Fruit fly (Drosophila melanogaster) whole organism, embryonic: ENCODE measurements around the gene CG9483.

ENCODE experiments used
- CG10366 ChIP-seq: fragments of 200-800 bp; sonication (Bioruptor generic); IDR thresholded peaks from 2 replicates; pipeline ENCODE4 v1.3.6; 2022; ENCODE audit warnings: missing biosample characterization, missing genetic modification characterization
- CG11723 ChIP-seq: fragments of 200-800 bp; sonication (Bioruptor generic); optimal IDR thresholded peaks from 2 replicates; lab custom pipeline; 2017; ENCODE audit warnings: missing biosample characterization, mild to moderate bottlenecking, missing genetic modification characterization
- CG12299 ChIP-seq: fragments of 200-800 bp; sonication (Bioruptor generic); optimal IDR thresholded peaks from 2 replicates; lab custom pipeline; 2018; ENCODE audit warnings: missing biosample characterization, mild to moderate bottlenecking, missing genetic modification characterization
- CG13775 ChIP-seq: fragments of 200-800 bp; sonication (Bioruptor generic); optimal IDR thresholded peaks from 3 replicates; lab custom pipeline; 2017; ENCODE audit warnings: missing biosample characterization, mild to moderate bottlenecking, missing genetic modification characterization
- CG14860 ChIP-seq: fragments of 200-800 bp; sonication (Bioruptor generic); IDR thresholded peaks from 3 replicates; pipeline ENCODE4 v1.3.6; 2022; ENCODE audit warnings: missing biosample characterization, missing genetic modification characterization; ENCODE audit not compliant: partially characterized antibody
- CG15479 ChIP-seq: fragments of 200-800 bp; sonication (Bioruptor generic); optimal IDR thresholded peaks from 3 replicates; lab custom pipeline; 2019; ENCODE audit warnings: missing biosample characterization, mild to moderate bottlenecking, missing genetic modification characterization, moderate library complexity
- CG15601 ChIP-seq: fragments of 200-800 bp; sonication (Bioruptor generic); optimal IDR thresholded peaks from 3 replicates; lab custom pipeline; 2019; ENCODE audit warnings: missing biosample characterization, mild to moderate bottlenecking, missing genetic modification characterization, moderate library complexity
- CG17568 ChIP-seq: fragments of 200-800 bp; sonication (Bioruptor generic); optimal IDR thresholded peaks from 2 replicates; lab custom pipeline; 2018; ENCODE audit warnings: missing biosample characterization, mild to moderate bottlenecking, missing genetic modification characterization, moderate library complexity
- CG18476 ChIP-seq: fragments of 200-800 bp; sonication (Bioruptor generic); optimal IDR thresholded peaks from 2 replicates; lab custom pipeline; 2016; ENCODE audit warnings: missing biosample characterization, mild to moderate bottlenecking, missing genetic modification characterization
- CG3163 ChIP-seq: fragments of 200-800 bp; sonication (Bioruptor generic); optimal IDR thresholded peaks from 3 replicates; lab custom pipeline; 2016; ENCODE audit warnings: missing biosample characterization, missing genetic modification characterization
- CG32767 ChIP-seq: fragments of 200-800 bp; sonication (Bioruptor generic); IDR thresholded peaks from 2 replicates; pipeline ENCODE4 v1.3.6; 2022; ENCODE audit warnings: missing biosample characterization, missing genetic modification characterization
- CG6654 ChIP-seq: fragments of 200-800 bp; sonication (Bioruptor generic); optimal IDR thresholded peaks from 2 replicates; lab custom pipeline; 2017; ENCODE audit warnings: missing biosample characterization, mild to moderate bottlenecking, missing genetic modification characterization
- CG7271 ChIP-seq: fragments of 200-800 bp; sonication (Bioruptor generic); optimal IDR thresholded peaks from 2 replicates; lab custom pipeline; 2018; ENCODE audit warnings: missing biosample characterization, mild to moderate bottlenecking, missing genetic modification characterization, moderate library complexity
- CG7928 ChIP-seq: fragments of 200-800 bp; sonication (Bioruptor generic); optimal IDR thresholded peaks from 2 replicates; lab custom pipeline; 2017; ENCODE audit warnings: missing biosample characterization, mild to moderate bottlenecking, missing genetic modification characterization
- CG7963 ChIP-seq: fragments of 200-800 bp; sonication (Bioruptor generic); IDR thresholded peaks from 3 replicates; pipeline ENCODE4 v1.3.6; 2022; ENCODE audit warnings: missing biosample characterization, missing genetic modification characterization; ENCODE audit not compliant: partially characterized antibody
- CG8478 ChIP-seq: fragments of >200 bp; optimal IDR thresholded peaks from 2 replicates; lab custom pipeline; 2018
- CG9932 ChIP-seq: fragments of 200-800 bp; sonication (Bioruptor generic); IDR thresholded peaks from 2 replicates; pipeline ENCODE4 v1.3.6; 2022; ENCODE audit warnings: missing biosample characterization, missing genetic modification characterization
- Camta ChIP-seq: fragments of 200-800 bp; sonication (Bioruptor generic); optimal IDR thresholded peaks from 2 replicates; lab custom pipeline; 2016; ENCODE audit warnings: missing biosample characterization, missing genetic modification characterization
- Dek ChIP-seq: fragments of 200-800 bp; sonication (Bioruptor generic); optimal IDR thresholded peaks from 3 replicates; lab custom pipeline; 2019; ENCODE audit warnings: missing biosample characterization, mild to moderate bottlenecking, missing genetic modification characterization, moderate library complexity
- Dref ChIP-seq: fragments of 200-800 bp; sonication (Bioruptor generic); IDR thresholded peaks from 2 replicates; pipeline ENCODE4 v1.3.6; 2022; ENCODE audit warnings: missing biosample characterization, missing genetic modification characterization
- Gug ChIP-seq: fragments of 200-800 bp; sonication (Bioruptor generic); IDR thresholded peaks from 4 replicates; pipeline ENCODE4 v1.3.6; 2022; ENCODE audit warnings: missing biosample characterization, missing genetic modification characterization
- Hey ChIP-seq: fragments of 200-800 bp; sonication (Bioruptor generic); optimal IDR thresholded peaks from 3 replicates; lab custom pipeline; 2018; ENCODE audit warnings: missing biosample characterization, mild to moderate bottlenecking, missing genetic modification characterization
- Hr39 ChIP-seq: fragments of >200 bp; optimal IDR thresholded peaks from 2 replicates; lab custom pipeline; 2017
- Hr78 ChIP-seq, 2 experiments: fragments of 200-800 bp in 1 of 2; fragments of >200 bp in 1 of 2; sonication (Bioruptor generic) in 1 of 2; optimal IDR thresholded peaks; 2 replicates each; lab custom pipeline; 2017 to 2019; ENCODE audit warnings: missing biosample characterization in 2 of 2, missing genetic modification characterization in 2 of 2, mild to moderate bottlenecking in 1 of 2, moderate library complexity in 1 of 2
- Jarid2 ChIP-seq: fragments of 200-800 bp; sonication (Bioruptor generic); optimal IDR thresholded peaks from 3 replicates; lab custom pipeline; 2017; ENCODE audit warnings: mild to moderate bottlenecking, missing biosample characterization, missing genetic modification reagents, missing genetic modification characterization
- MBD-R2 ChIP-seq: fragments of 200-800 bp; sonication (Bioruptor generic); IDR thresholded peaks from 2 replicates; pipeline ENCODE4 v1.3.6; 2022; ENCODE audit warnings: missing biosample characterization, missing genetic modification characterization
- Med ChIP-seq: fragments of 200-800 bp; sonication (Bioruptor generic); peaks from one replicate; lab custom pipeline; 2016; ENCODE audit warnings: missing biosample characterization, missing genetic modification characterization, mild to moderate bottlenecking, inconsistent platforms, moderate library complexity
- NC2β ChIP-seq: fragments of 200-800 bp; sonication (Bioruptor generic); optimal IDR thresholded peaks from 2 replicates; lab custom pipeline; 2016; ENCODE audit warnings: missing biosample characterization, missing genetic modification characterization
- NFAT ChIP-seq: fragments of 200-800 bp; sonication (Bioruptor generic); IDR thresholded peaks from 2 replicates; pipeline ENCODE4 v1.3.6; 2022; ENCODE audit warnings: missing biosample characterization, missing genetic modification characterization
- Opbp ChIP-seq: fragments of 200-800 bp; sonication (Bioruptor generic); IDR thresholded peaks from 3 replicates; pipeline ENCODE4 v1.3.6; 2022; ENCODE audit warnings: missing biosample characterization, missing genetic modification characterization; ENCODE audit not compliant: partially characterized antibody
- Stat92E ChIP-seq, 3 experiments: fragments of >200 bp in 2 of 3; fragments of 200-800 bp in 1 of 3; sonication (Bioruptor generic) in 1 of 3; optimal IDR thresholded peaks; 2 replicates each; lab custom pipeline; 2017 to 2019; ENCODE audit warnings: missing biosample characterization in 3 of 3, missing genetic modification characterization in 3 of 3, mild to moderate bottlenecking in 1 of 3, moderate library complexity in 1 of 3
- Tbp ChIP-seq: fragments of >200 bp; optimal IDR thresholded peaks from 2 replicates; lab custom pipeline; 2018; ENCODE audit warnings: missing biosample characterization, missing genetic modification characterization
- Vsx1 ChIP-seq: fragments of 200-800 bp; sonication (Bioruptor generic); optimal IDR thresholded peaks from 2 replicates; lab custom pipeline; 2017; ENCODE audit warnings: missing biosample characterization, mild to moderate bottlenecking, missing genetic modification characterization, missing genetic modification reagents
- ap ChIP-seq: fragments of 200-800 bp; sonication (Bioruptor generic); IDR thresholded peaks from 2 replicates; pipeline ENCODE4 v1.3.6; 2022; ENCODE audit warnings: missing biosample characterization, missing genetic modification characterization
- bigmax ChIP-seq: fragments of 200-800 bp; sonication (Bioruptor generic); optimal IDR thresholded peaks from 2 replicates; lab custom pipeline; 2018; ENCODE audit warnings: missing biosample characterization, mild to moderate bottlenecking, missing genetic modification characterization
- cg ChIP-seq: fragments of 200-800 bp; sonication (Bioruptor generic); optimal IDR thresholded peaks from 3 replicates; lab custom pipeline; 2019; ENCODE audit warnings: missing biosample characterization, mild to moderate bottlenecking, missing genetic modification characterization, moderate library complexity
- crc ChIP-seq: fragments of 200-800 bp; sonication (Bioruptor generic); optimal IDR thresholded peaks from 2 replicates; lab custom pipeline; 2016; ENCODE audit warnings: missing biosample characterization, missing genetic modification characterization
- fd64A ChIP-seq: fragments of 200-800 bp; sonication (Bioruptor generic); optimal IDR thresholded peaks from 3 replicates; lab custom pipeline; 2018; ENCODE audit warnings: missing biosample characterization, mild to moderate bottlenecking, missing genetic modification characterization
- gce ChIP-seq: fragments of 200-800 bp; sonication (Bioruptor generic); IDR thresholded peaks from 3 replicates; pipeline ENCODE4 v1.3.6; 2022; ENCODE audit warnings: missing biosample characterization, missing genetic modification characterization
- gcm ChIP-seq: fragments of 200-800 bp; sonication (Bioruptor generic); optimal IDR thresholded peaks from 2 replicates; lab custom pipeline; 2019; ENCODE audit warnings: missing biosample characterization, mild to moderate bottlenecking, missing genetic modification characterization, moderate library complexity
- gsb ChIP-seq: fragments of 200-800 bp; sonication (Bioruptor generic); IDR thresholded peaks from 2 replicates; pipeline ENCODE4 v1.3.6; 2022; ENCODE audit warnings: missing biosample characterization, missing genetic modification characterization
- jumu ChIP-seq: fragments of 200-800 bp; sonication (Bioruptor generic); optimal IDR thresholded peaks from 3 replicates; lab custom pipeline; 2016; ENCODE audit warnings: missing biosample characterization, missing genetic modification characterization
- lbe ChIP-seq: fragments of 200-800 bp; sonication (Bioruptor generic); optimal IDR thresholded peaks from 2 replicates; lab custom pipeline; 2016; ENCODE audit warnings: missing biosample characterization, mild to moderate bottlenecking, missing genetic modification characterization
- luna ChIP-seq: fragments of 200-800 bp; sonication (Bioruptor generic); optimal IDR thresholded peaks from 2 replicates; lab custom pipeline; 2016; ENCODE audit warnings: missing biosample characterization, missing genetic modification characterization
- nmo ChIP-seq: fragments of 200-800 bp; sonication (Bioruptor generic); optimal IDR thresholded peaks from 2 replicates; lab custom pipeline; 2018; ENCODE audit warnings: missing biosample characterization, mild to moderate bottlenecking, missing genetic modification characterization, moderate library complexity
- peb ChIP-seq: fragments of 200-800 bp; sonication (Bioruptor generic); IDR thresholded peaks from 2 replicates; pipeline ENCODE4 v1.3.6; 2022; ENCODE audit warnings: missing biosample characterization, missing genetic modification characterization
- pnt ChIP-seq: fragments of 200-800 bp; sonication (Bioruptor generic); optimal IDR thresholded peaks from 3 replicates; lab custom pipeline; 2016; ENCODE audit warnings: missing biosample characterization, missing genetic modification characterization
- rib ChIP-seq: fragments of 200-800 bp; sonication (Bioruptor generic); IDR thresholded peaks from 2 replicates; pipeline ENCODE4 v1.3.6; 2022; ENCODE audit warnings: missing biosample characterization, missing genetic modification characterization
- sens-2 ChIP-seq: fragments of 200-800 bp; sonication (Bioruptor generic); IDR thresholded peaks from 2 replicates; pipeline ENCODE4 v1.3.6; 2022; ENCODE audit warnings: missing biosample characterization, missing genetic modification characterization
- sima ChIP-seq: fragments of 200-800 bp; sonication (Bioruptor generic); optimal IDR thresholded peaks from 2 replicates; lab custom pipeline; 2016; ENCODE audit warnings: missing biosample characterization, missing genetic modification characterization
- vfl ChIP-seq: fragments of 200-800 bp; sonication (Bioruptor generic); optimal IDR thresholded peaks from 2 replicates; lab custom pipeline; 2016; ENCODE audit warnings: missing biosample characterization, missing genetic modification characterization
- wdn ChIP-seq: fragments of 200-800 bp; sonication (Bioruptor generic); IDR thresholded peaks from 2 replicates; pipeline ENCODE4 v1.3.6; 2022; ENCODE audit warnings: missing biosample characterization, missing genetic modification characterization

The CG9483 gene

dm6 chr2L:8852235-8852634, 14.3 kb upstream of the CG9483 start (continued):
- peak; percentile 28 for TF ChIP-seq nmo (GFP tag; lab: Kevin White, UChicago)
- TF ChIP-seq CG12299 (tag; lab: Kevin White, UChicago): peak; percentile 57
- no peak for TF ChIP-seq NFAT (GFP tag; lab: Robert Waterston, UW)
- TF ChIP-seq Dref (GFP tag; lab: Robert Waterston, UW): no peak
- no peak for TF ChIP-seq vfl (GFP tag; lab: Kevin White, UChicago)
- peak; percentile 88 for TF ChIP-seq Vsx1 (GFP tag; lab: Kevin White, UChicago)
- peak; percentile 56 for TF ChIP-seq CG11723
- TF ChIP-seq CG3163: peak; percentile 25
- TF ChIP-seq CG13775 (GFP tag; lab: Kevin White, UChicago): peak; percentile 38
- TF ChIP-seq Hr39 (lab: Kevin White, UChicago): no peak
- no peak for TF ChIP-seq bigmax (GFP tag; lab: Kevin White, UChicago)
- TF ChIP-seq gcm (GFP tag; lab: Kevin White, UChicago): peak; percentile 75
- TF ChIP-seq Hey (tag; lab: Kevin White, UChicago): peak; percentile 76
- no peak for TF ChIP-seq lbe (GFP tag; lab: Kevin White, UChicago)
- peak in 1 of 3 experiments; percentile 64 for TF ChIP-seq Stat92E (GFP tag; optimal IDR thresholded peaks at IDR 0.05; lab: Kevin White, UChicago)
- TF ChIP-seq luna (GFP tag; lab: Kevin White, UChicago): peak; percentile 9
- TF ChIP-seq CG7928 (GFP tag; lab: Kevin White, UChicago): no peak
- peak; percentile 50 for TF ChIP-seq CG15479 (GFP tag; lab: Kevin White, UChicago)
- no peak for TF ChIP-seq CG8478 (lab: Kevin White, UChicago)
- TF ChIP-seq CG32767 (GFP tag; lab: Robert Waterston, UW): no peak
- no peak for TF ChIP-seq CG10366 (GFP tag; lab: Robert Waterston, UW)
- no peak for TF ChIP-seq jumu (GFP tag; lab: Kevin White, UChicago)
- no peak for TF ChIP-seq sima
- peak; percentile 83 for TF ChIP-seq CG15601
- TF ChIP-seq gsb (GFP tag; lab: Robert Waterston, UW): no peak
- TF ChIP-seq ap (GFP tag; lab: Robert Waterston, UW): no peak
- TF ChIP-seq CG14860 (GFP tag; lab: Robert Waterston, UW): no peak
- no peak; the same call in 1 of the 2 replicates for TF ChIP-seq sens-2 (GFP tag; lab: Robert Waterston, UW)
- TF ChIP-seq CG18476: peak; percentile 16
- no peak for TF ChIP-seq peb (GFP tag; lab: Robert Waterston, UW)
- peak in 1 of 2 experiments; percentile 93 for TF ChIP-seq Hr78 (GFP tag; optimal IDR thresholded peaks at IDR 0.05; lab: Kevin White, UChicago)
- peak; percentile 62 for TF ChIP-seq Jarid2 (GFP tag; lab: Kevin White, UChicago)
- TF ChIP-seq Opbp (GFP tag; lab: Robert Waterston, UW): no peak
- TF ChIP-seq CG7271: peak; percentile 64
- TF ChIP-seq Gug (GFP tag; lab: Robert Waterston, UW): no peak
- TF ChIP-seq Tbp (GFP tag; lab: Kevin White, UChicago): no peak
- TF ChIP-seq fd64A: peak; percentile 77
- peak; percentile 64 for TF ChIP-seq NC2β (GFP tag; lab: Kevin White, UChicago)
- TF ChIP-seq rib (GFP tag; lab: Robert Waterston, UW): no peak
- no peak for TF ChIP-seq Dek (tag; lab: Kevin White, UChicago)
- TF ChIP-seq CG7963: no peak
- no peak for TF ChIP-seq wdn
- peak; percentile 28 for TF ChIP-seq crc (GFP tag; lab: Kevin White, UChicago)
- TF ChIP-seq CG6654 (GFP tag; lab: Kevin White, UChicago): no peak
- peak; percentile 26 for TF ChIP-seq pnt (GFP tag; lab: Kevin White, UChicago)
- TF ChIP-seq Med (GFP tag; lab: Kevin White, UChicago): peak; percentile 86
- TF ChIP-seq CG9932 (GFP tag; lab: Robert Waterston, UW): no peak
- TF ChIP-seq Camta: peak; percentile 40
- peak; percentile 79 for TF ChIP-seq CG17568 (GFP tag; lab: Kevin White, UChicago)
- peak; percentile 12 for TF ChIP-seq cg (GFP tag; lab: Kevin White, UChicago)
- TF ChIP-seq MBD-R2 (GFP tag; lab: Robert Waterston, UW): no peak
- TF ChIP-seq gce (GFP tag; lab: Robert Waterston, UW): no peak
